Fruit fly (Drosophila melanogaster) Kc167 (cell line): Measurements from ENCODE around the gene Pgant35A.

Source experiments
- Myc ChIP-seq: fragments of >200 bp; optimal IDR thresholded peaks from 2 replicates; lab custom pipeline; 2017; ENCODE audit warnings: missing external identifiers
- Sin3A ChIP-seq: fragments of >200 bp; optimal IDR thresholded peaks from 2 replicates; lab custom pipeline; 2018; ENCODE audit warnings: missing external identifiers
- h ChIP-seq: fragments of >200 bp; optimal IDR thresholded peaks from 3 replicates; lab custom pipeline; 2018; ENCODE audit warnings: missing external identifiers
- insv ChIP-seq: fragments of >200 bp; optimal IDR thresholded peaks from 3 replicates; lab custom pipeline; 2018; ENCODE audit warnings: missing external identifiers
- psq ChIP-seq: fragments of >200 bp; optimal IDR thresholded peaks from 2 replicates; lab custom pipeline; 2017; ENCODE audit warnings: missing external identifiers
- ttk ChIP-seq: sonication (Bioruptor generic); optimal IDR thresholded peaks from 2 replicates; lab custom pipeline; 2017; ENCODE audit warnings: missing external identifiers

The Pgant35A gene

dm6 chr2L:14351441-14352127, 7.5 kb upstream of the Pgant35A start, which contains the start of gene CG43052:
Gene CG43052, plus strand, starts transcription at chr2L:14352077.
- TF ChIP-seq Myc (lab: Kevin White, UChicago) (no peak), ttk (lab: Kevin White, UChicago) (no peak), psq (lab: Kevin White, UChicago) (no peak), insv (lab: Kevin White, UChicago) (no peak)

- TF ChIP-seq Sin3A (lab: Kevin White, UChicago) (no peak), ttk (lab: Kevin White, UChicago) (no peak), insv (lab: Kevin White, UChicago) (no peak), psq (lab: Kevin White, UChicago) (no peak), h (no peak), Myc (lab: Kevin White, UChicago) (no peak)
These were observed 3.8 kb upstream of the Pgant35A start, which contains the start of gene Rab14 for dm6 chr2L:14355033-14355851. Gene Rab14, plus strand, starts transcription at chr2L:14355145.

dm6 chr2L:14355852-14356174, 3.2 kb upstream of the Pgant35A start:
- no peak for TF ChIP-seq insv (lab: Kevin White, UChicago)
- no peak for TF ChIP-seq h
- TF ChIP-seq ttk (lab: Kevin White, UChicago), result no peak
- no peak for TF ChIP-seq psq (lab: Kevin White, UChicago)
- TF ChIP-seq Myc (lab: Kevin White, UChicago), result no peak
- no peak for TF ChIP-seq Sin3A (lab: Kevin White, UChicago)

dm6 chr2L:14356279-14356678, 2.8 kb upstream of the Pgant35A start:
- TF ChIP-seq h (no peak), insv (lab: Kevin White, UChicago) (no peak), Myc (lab: Kevin White, UChicago) (no peak), ttk (lab: Kevin White, UChicago) (no peak), psq (lab: Kevin White, UChicago) (no peak), Sin3A (lab: Kevin White, UChicago) (no peak)

- no peak for TF ChIP-seq psq (lab: Kevin White, UChicago)
These were observed 2.2 kb upstream of the Pgant35A start for dm6 chr2L:14356793-14357372.

dm6 chr2L:14361281-14361680, 2.2 kb downstream of the Pgant35A start:
- no peak for TF ChIP-seq insv (lab: Kevin White, UChicago)
- TF ChIP-seq Myc (lab: Kevin White, UChicago), result no peak
- TF ChIP-seq h, result no peak
- no peak for TF ChIP-seq psq (lab: Kevin White, UChicago)
- no peak for TF ChIP-seq Sin3A (lab: Kevin White, UChicago)
- no peak for TF ChIP-seq ttk (lab: Kevin White, UChicago)

- no peak for TF ChIP-seq ttk (lab: Kevin White, UChicago)
- TF ChIP-seq h, result no peak
- TF ChIP-seq psq (lab: Kevin White, UChicago), result no peak
- TF ChIP-seq insv (lab: Kevin White, UChicago), result no peak
- no peak for TF ChIP-seq Sin3A (lab: Kevin White, UChicago)
- TF ChIP-seq Myc (lab: Kevin White, UChicago), result no peak
These were observed 2.7 kb downstream of the Pgant35A start, which contains the start of gene spel1 for dm6 chr2L:14361736-14362180. Gene spel1, plus strand, starts transcription at chr2L:14362069.

dm6 chr2L:14366590-14367273, 7.7 kb downstream of the Pgant35A start:
- no peak for TF ChIP-seq insv (lab: Kevin White, UChicago)
- no peak for TF ChIP-seq Sin3A (lab: Kevin White, UChicago)
- TF ChIP-seq ttk (lab: Kevin White, UChicago), result no peak
- TF ChIP-seq h, result no peak
- TF ChIP-seq psq (lab: Kevin White, UChicago), result no peak
- no peak for TF ChIP-seq Myc (lab: Kevin White, UChicago)

- TF ChIP-seq Sin3A (lab: Kevin White, UChicago) (no peak), h (no peak), psq (lab: Kevin White, UChicago) (no peak), Myc (lab: Kevin White, UChicago) (no peak), insv (lab: Kevin White, UChicago) (no peak), ttk (lab: Kevin White, UChicago) (no peak)
These were observed 8.2 kb downstream of the Pgant35A start for dm6 chr2L:14367274-14367669.

- TF ChIP-seq Sin3A (lab: Kevin White, UChicago), result no peak
- TF ChIP-seq ttk (lab: Kevin White, UChicago), result no peak
- TF ChIP-seq Myc (lab: Kevin White, UChicago), result no peak
- no peak for TF ChIP-seq h
- TF ChIP-seq insv (lab: Kevin White, UChicago), result no peak
- TF ChIP-seq psq (lab: Kevin White, UChicago), result no peak
These were observed 9.8 kb downstream of the Pgant35A start for dm6 chr2L:14368833-14369232.
